Fruit fly (Drosophila melanogaster) Kc167 (cell line): Measurements from ENCODE around the gene Dis3l2.

Source experiments
- Myc ChIP-seq: fragments of >200 bp; optimal IDR thresholded peaks from 2 replicates; lab custom pipeline; 2017; ENCODE audit warnings: missing external identifiers
- Sin3A ChIP-seq: fragments of >200 bp; optimal IDR thresholded peaks from 2 replicates; lab custom pipeline; 2018; ENCODE audit warnings: missing external identifiers
- psq ChIP-seq: fragments of >200 bp; optimal IDR thresholded peaks from 2 replicates; lab custom pipeline; 2017; ENCODE audit warnings: missing external identifiers
- ttk ChIP-seq: sonication (Bioruptor generic); optimal IDR thresholded peaks from 2 replicates; lab custom pipeline; 2017; ENCODE audit warnings: missing external identifiers

DNA sequence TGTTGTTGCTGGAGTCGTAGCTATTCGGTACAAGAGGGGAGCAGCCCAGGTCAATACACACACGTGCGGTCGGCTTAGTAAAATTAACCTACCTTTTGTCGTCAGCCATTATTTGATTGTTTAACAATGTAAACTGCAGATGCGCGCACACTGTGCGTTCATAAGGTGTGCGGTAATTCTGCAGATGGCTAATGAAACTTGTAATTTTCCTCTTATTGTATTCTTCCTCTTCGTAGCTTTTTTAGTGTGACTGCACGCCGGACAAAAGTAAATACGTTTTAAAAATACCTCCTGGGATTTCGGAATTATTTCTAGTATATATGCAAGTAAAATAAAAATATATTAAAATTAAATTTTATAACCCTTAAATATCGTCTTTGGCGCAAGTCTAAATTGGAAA, 1.3 kb upstream of the Dis3l2 start, which contains the start of gene Prp4k:
- no peak for TF ChIP-seq psq
- no peak for TF ChIP-seq Myc
- TF ChIP-seq Sin3A = no peak
- TF ChIP-seq ttk (lab: Kevin White, UChicago) = no peak
